Fruit fly (Drosophila melanogaster): ENCODE data around the gene Dtg.

dm6 chr3R:12641620-12642019 lies 6.2 kb upstream of the Dtg start:
- TF ChIP-seq CG8478 (optimal IDR thresholded peaks at IDR 0.05) (no peak), psq (optimal IDR thresholded peaks at IDR 0.05) (no peak), pan (optimal IDR thresholded peaks at IDR 0.05) (no peak), usp (GFP tag; optimal IDR thresholded peaks at IDR 0.05) (no peak), EcR (GFP tag; optimal IDR thresholded peaks at IDR 0.05) (no peak), Dll (optimal IDR thresholded peaks at IDR 0.05) (no peak)

Measured in whole organism.